Worm (Caenorhabditis elegans): ENCODE measurements around the gene swt-1.

swt-1 gene

ce11 chrIV:339508-339907 is 32.2 kb downstream of the swt-1 start, which contains the start of gene cdh-8:
cdh-8 (plus strand) TSS chrIV:339808.
- no peak for TF ChIP-seq sea-2 (GFP tag; optimal IDR thresholded peaks at IDR 0.05)
- TF ChIP-seq nhr-11 (tag; optimal IDR thresholded peaks at IDR 0.05) = no peak
- no peak for TF ChIP-seq ztf-4 (tag; optimal IDR thresholded peaks at IDR 0.05)
- TF ChIP-seq lin-39 (tag; optimal IDR thresholded peaks at IDR 0.05) = no peak
- no peak for TF ChIP-seq unc-39 (tag; optimal IDR thresholded peaks at IDR 0.05)
- TF ChIP-seq ceh-28 (tag; optimal IDR thresholded peaks at IDR 0.05) = no peak
- TF ChIP-seq ZK546.5 (tag; optimal IDR thresholded peaks at IDR 0.05) = no peak
- no peak for TF ChIP-seq R02D3.7 (tag; optimal IDR thresholded peaks at IDR 0.05)
- TF ChIP-seq pqm-1 (tag; optimal IDR thresholded peaks at IDR 0.05) = no peak
- no peak for TF ChIP-seq unc-62 (GFP tag; optimal IDR thresholded peaks at IDR 0.05)
- TF ChIP-seq hmg-11 (tag; optimal IDR thresholded peaks at IDR 0.05) = no peak

- TF ChIP-seq nfya-1 (tag; optimal IDR thresholded peaks at IDR 0.05; ENCODE audit: insufficient read depth) = no peak
- TF ChIP-seq lsy-12 (tag; optimal IDR thresholded peaks at IDR 0.05) = no peak
- no peak for TF ChIP-seq skn-1 (tag; optimal IDR thresholded peaks at IDR 0.05)
- TF ChIP-seq daf-12 (tag; optimal IDR thresholded peaks at IDR 0.05) = no peak
- TF ChIP-seq sea-2 (GFP tag; optimal IDR thresholded peaks at IDR 0.05) = no peak
- TF ChIP-seq nhr-43 (tag; optimal IDR thresholded peaks at IDR 0.05; ENCODE audit: poor library complexity, severe bottlenecking) = no peak
- no peak for TF ChIP-seq nhr-77 (tag; optimal IDR thresholded peaks at IDR 0.05)
- no peak for TF ChIP-seq pqm-1 (tag; optimal IDR thresholded peaks at IDR 0.05)
- TF ChIP-seq zag-1 (tag; optimal IDR thresholded peaks at IDR 0.05) = no peak
- no peak for TF ChIP-seq elt-2 (tag; optimal IDR thresholded peaks at IDR 0.05)
- no peak for TF ChIP-seq egl-5 (tag; optimal IDR thresholded peaks at IDR 0.05)
- TF ChIP-seq jun-1 (tag; optimal IDR thresholded peaks at IDR 0.05) = no peak
- TF ChIP-seq ceh-82 (tag; optimal IDR thresholded peaks at IDR 0.05) = no peak
- TF ChIP-seq nhr-28 (tag; optimal IDR thresholded peaks at IDR 0.05) = no peak
- no peak for TF ChIP-seq egl-27 (tag; optimal IDR thresholded peaks at IDR 0.05)
- TF ChIP-seq ceh-9 (tag; optimal IDR thresholded peaks at IDR 0.05) = no peak
- no peak for TF ChIP-seq fkh-2 (tag; optimal IDR thresholded peaks at IDR 0.05)
Observed at ce11 chrIV:343279-343678, 36.0 kb downstream of the swt-1 start.

Data from whole organism, L3 larva.